Fruit fly (Drosophila melanogaster) whole organism, embryonic: ENCODE data around the gene rasp.
A peak's percentile ranks its signal among the peaks of the same experiment; 100 is the strongest.

Experiments used
- Abd-B ChIP-seq: fragments of 200-800 bp; sonication (Bioruptor generic); optimal IDR thresholded peaks from 2 replicates; lab custom pipeline; 2018; ENCODE audit warnings: missing biosample characterization, mild to moderate bottlenecking, missing genetic modification characterization, moderate library complexity
- Awh ChIP-seq: fragments of 200-800 bp; sonication (Bioruptor generic); IDR thresholded peaks from 2 replicates; pipeline ENCODE4, ENCODE4 v1.3.6; 2022; ENCODE audit warnings: missing biosample characterization, missing genetic modification characterization
- CG10147 ChIP-seq: fragments of 200-800 bp; sonication (Bioruptor generic); optimal IDR thresholded peaks from 2 replicates; lab custom pipeline; 2019; ENCODE audit warnings: missing biosample characterization, mild to moderate bottlenecking, missing genetic modification characterization, moderate library complexity
- CG12659 ChIP-seq: fragments of 200-800 bp; sonication (Bioruptor generic); optimal IDR thresholded peaks from 3 replicates; lab custom pipeline; 2017; ENCODE audit warnings: mild to moderate bottlenecking, missing biosample characterization, missing genetic modification reagents, missing genetic modification characterization
- CG1529 ChIP-seq: fragments of 200-800 bp; sonication (Bioruptor generic); optimal IDR thresholded peaks from 3 replicates; lab custom pipeline; 2018; ENCODE audit warnings: missing biosample characterization, missing genetic modification characterization
- CG17361 ChIP-seq: fragments of 200-800 bp; sonication (Bioruptor generic); IDR thresholded peaks from 3 replicates; pipeline ENCODE4 v1.3.6; 2022; ENCODE audit warnings: missing biosample characterization, missing genetic modification characterization
- CG31365 ChIP-seq: fragments of 200-800 bp; sonication (Bioruptor generic); optimal IDR thresholded peaks from 2 replicates; lab custom pipeline; 2018; ENCODE audit warnings: missing biosample characterization, mild to moderate bottlenecking, missing genetic modification characterization
- CG3163 ChIP-seq: fragments of 200-800 bp; sonication (Bioruptor generic); optimal IDR thresholded peaks from 3 replicates; lab custom pipeline; 2016; ENCODE audit warnings: missing biosample characterization, missing genetic modification characterization
- CG32772 ChIP-seq: fragments of 200-800 bp; sonication (Bioruptor generic); IDR thresholded peaks from 2 replicates; pipeline ENCODE4 v1.3.6; 2022; ENCODE audit warnings: missing biosample characterization, missing genetic modification characterization
- CG3281 ChIP-seq: fragments of 200-800 bp; sonication (Bioruptor generic); optimal IDR thresholded peaks from 3 replicates; lab custom pipeline; 2017; ENCODE audit warnings: missing biosample characterization, mild to moderate bottlenecking, missing genetic modification characterization
- CG34376 ChIP-seq: fragments of 200-800 bp; sonication (Bioruptor generic); optimal IDR thresholded peaks from 2 replicates; lab custom pipeline; 2018; ENCODE audit warnings: missing biosample characterization, mild to moderate bottlenecking, missing genetic modification characterization
- CG4404 ChIP-seq: fragments of 200-800 bp; sonication (Bioruptor generic); IDR thresholded peaks from 2 replicates; pipeline ENCODE4 v1.3.6; 2022; ENCODE audit warnings: missing biosample characterization, missing genetic modification characterization
- CG4820 ChIP-seq: fragments of 200-800 bp; sonication (Bioruptor generic); optimal IDR thresholded peaks from 3 replicates; lab custom pipeline; 2016; ENCODE audit warnings: missing biosample characterization, missing genetic modification characterization
- CG5180 ChIP-seq: fragments of 200-800 bp; sonication (Bioruptor generic); optimal IDR thresholded peaks from 3 replicates; lab custom pipeline; 2017; ENCODE audit warnings: missing biosample characterization, missing genetic modification characterization, mild to moderate bottlenecking, moderate library complexity, missing genetic modification reagents
- CG6854 ChIP-seq: fragments of 200-800 bp; sonication (Bioruptor generic); optimal IDR thresholded peaks from 3 replicates; lab custom pipeline; 2017; ENCODE audit warnings: missing biosample characterization, mild to moderate bottlenecking, missing genetic modification characterization
- CG7372 ChIP-seq: fragments of 200-800 bp; sonication (Bioruptor generic); IDR thresholded peaks from 2 replicates; pipeline ENCODE4 v1.3.6; 2022; ENCODE audit warnings: missing biosample characterization, missing genetic modification characterization
- CG7556 ChIP-seq: fragments of 200-800 bp; sonication (Bioruptor generic); optimal IDR thresholded peaks from 2 replicates; lab custom pipeline; 2017; ENCODE audit warnings: missing biosample characterization, mild to moderate bottlenecking, missing genetic modification characterization
- CG7786 ChIP-seq: fragments of 200-800 bp; sonication (Bioruptor generic); optimal IDR thresholded peaks from 2 replicates; lab custom pipeline; 2016; ENCODE audit warnings: missing biosample characterization, missing genetic modification characterization
- CG8359 ChIP-seq: fragments of 200-800 bp; sonication (Bioruptor generic); optimal IDR thresholded peaks from 2 replicates; lab custom pipeline; 2017; ENCODE audit warnings: missing biosample characterization, mild to moderate bottlenecking, missing genetic modification characterization, borderline replicate concordance
- Dfd ChIP-seq, 2 experiments: fragments of >200 bp; optimal IDR thresholded peaks; 2 replicates each; lab custom pipeline; 2017; ENCODE audit warnings: missing biosample characterization in 2 of 2, missing genetic modification characterization in 2 of 2
- HLH3B ChIP-seq: fragments of 200-800 bp; sonication (Bioruptor generic); IDR thresholded peaks from 2 replicates; pipeline ENCODE4 v1.3.6; 2022; ENCODE audit warnings: missing biosample characterization, missing genetic modification characterization
- Jarid2 ChIP-seq: fragments of 200-800 bp; sonication (Bioruptor generic); optimal IDR thresholded peaks from 3 replicates; lab custom pipeline; 2017; ENCODE audit warnings: mild to moderate bottlenecking, missing biosample characterization, missing genetic modification reagents, missing genetic modification characterization
- Lhr ChIP-seq: fragments of 200-800 bp; sonication (Bioruptor generic); optimal IDR thresholded peaks from 3 replicates; lab custom pipeline; 2017; ENCODE audit warnings: mild to moderate bottlenecking, missing biosample characterization, missing genetic modification reagents, missing genetic modification characterization
- Mrtf ChIP-seq: fragments of 200-800 bp; sonication (Bioruptor generic); IDR thresholded peaks from 3 replicates; pipeline ENCODE4 v1.3.6; 2022; ENCODE audit warnings: missing biosample characterization, missing genetic modification characterization
- NC2β ChIP-seq: fragments of 200-800 bp; sonication (Bioruptor generic); optimal IDR thresholded peaks from 2 replicates; lab custom pipeline; 2016; ENCODE audit warnings: missing biosample characterization, missing genetic modification characterization
- Optix ChIP-seq: fragments of 200-800 bp; sonication (Bioruptor generic); IDR thresholded peaks from 3 replicates; pipeline ENCODE4 v1.3.6; 2022; ENCODE audit warnings: missing biosample characterization, missing genetic modification characterization
- PHDP ChIP-seq: fragments of 200-800 bp; sonication (Bioruptor generic); optimal IDR thresholded peaks from 3 replicates; lab custom pipeline; 2018; ENCODE audit warnings: missing biosample characterization, mild to moderate bottlenecking, missing genetic modification characterization, moderate library complexity
- Ptx1 ChIP-seq: fragments of 200-800 bp; sonication (Bioruptor generic); IDR thresholded peaks from 2 replicates; pipeline ENCODE4 v1.3.6; 2022; ENCODE audit warnings: missing biosample characterization, missing genetic modification characterization
- Sin3A ChIP-seq: fragments of >200 bp; optimal IDR thresholded peaks from 2 replicates; lab custom pipeline; 2018
- Usf ChIP-seq: fragments of 200-800 bp; sonication (Bioruptor generic); optimal IDR thresholded peaks from 2 replicates; lab custom pipeline; 2017; ENCODE audit warnings: missing genotype, missing biosample characterization, missing genetic modification characterization
- ab ChIP-seq: fragments of 200-800 bp; sonication (Bioruptor generic); optimal IDR thresholded peaks from 2 replicates; lab custom pipeline; 2016; ENCODE audit warnings: missing biosample characterization, missing genetic modification characterization
- bbx ChIP-seq: fragments of 200-800 bp; sonication (Bioruptor generic); IDR thresholded peaks from 2 replicates; pipeline ENCODE4 v1.3.6; 2022; ENCODE audit warnings: missing biosample characterization, missing genetic modification characterization; ENCODE audit not compliant: partially characterized antibody
- btn ChIP-seq: fragments of 200-800 bp; sonication (Bioruptor generic); optimal IDR thresholded peaks from 2 replicates; lab custom pipeline; 2016; ENCODE audit warnings: missing biosample characterization, missing genetic modification characterization
- chm ChIP-seq: fragments of 200-800 bp; sonication (Bioruptor generic); IDR thresholded peaks from 2 replicates; pipeline ENCODE4 v1.3.6; 2022; ENCODE audit warnings: missing biosample characterization, missing genetic modification characterization
- chn ChIP-seq: fragments of 200-800 bp; sonication (Bioruptor generic); optimal IDR thresholded peaks from 2 replicates; lab custom pipeline; 2016; ENCODE audit warnings: missing biosample characterization, missing genetic modification characterization
- disco-r ChIP-seq: fragments of 200-800 bp; sonication (Bioruptor generic); optimal IDR thresholded peaks from 2 replicates; lab custom pipeline; 2016; ENCODE audit warnings: missing biosample characterization, missing genetic modification characterization
- en ChIP-seq: fragments of 200-800 bp; sonication (Bioruptor generic); optimal IDR thresholded peaks from 2 replicates; lab custom pipeline; 2016; ENCODE audit warnings: missing biosample characterization, missing genetic modification characterization
- fd96Cb ChIP-seq: fragments of 200-800 bp; sonication (Bioruptor generic); optimal IDR thresholded peaks from 2 replicates; lab custom pipeline; 2018; ENCODE audit warnings: missing biosample characterization, mild to moderate bottlenecking, missing genetic modification characterization, moderate library complexity
- gcm ChIP-seq: fragments of 200-800 bp; sonication (Bioruptor generic); optimal IDR thresholded peaks from 2 replicates; lab custom pipeline; 2019; ENCODE audit warnings: missing biosample characterization, mild to moderate bottlenecking, missing genetic modification characterization, moderate library complexity
- gro ChIP-seq: fragments of 200-800 bp; sonication (Bioruptor generic); optimal IDR thresholded peaks from 2 replicates; lab custom pipeline; 2016; ENCODE audit warnings: missing biosample characterization, missing genetic modification characterization
- hbn ChIP-seq: fragments of 200-800 bp; sonication (Bioruptor generic); IDR thresholded peaks from 2 replicates; pipeline ENCODE4 v1.3.6; 2022; ENCODE audit warnings: missing biosample characterization, missing genetic modification characterization; ENCODE audit not compliant: partially characterized antibody
- kay ChIP-seq: fragments of 200-800 bp; sonication (Bioruptor generic); optimal IDR thresholded peaks from 2 replicates; lab custom pipeline; 2016; ENCODE audit warnings: missing biosample characterization, missing genetic modification characterization
- nmo ChIP-seq: fragments of 200-800 bp; sonication (Bioruptor generic); optimal IDR thresholded peaks from 2 replicates; lab custom pipeline; 2018; ENCODE audit warnings: missing biosample characterization, mild to moderate bottlenecking, missing genetic modification characterization, moderate library complexity
- pzg ChIP-seq: fragments of 200-800 bp; sonication (Bioruptor generic); optimal IDR thresholded peaks from 3 replicates; lab custom pipeline; 2018; ENCODE audit warnings: missing biosample characterization, mild to moderate bottlenecking, missing genetic modification characterization, moderate library complexity
- ranshi ChIP-seq: fragments of 200-800 bp; sonication (Bioruptor generic); IDR thresholded peaks from 2 replicates; pipeline ENCODE4 v1.3.6; 2022; ENCODE audit warnings: missing biosample characterization, missing genetic modification characterization
- rib ChIP-seq: fragments of 200-800 bp; sonication (Bioruptor generic); IDR thresholded peaks from 2 replicates; pipeline ENCODE4 v1.3.6; 2022; ENCODE audit warnings: missing biosample characterization, missing genetic modification characterization
- row ChIP-seq: fragments of 200-800 bp; sonication (Bioruptor generic); IDR thresholded peaks from 3 replicates; pipeline ENCODE4 v1.3.6; 2022; ENCODE audit warnings: missing biosample characterization, missing genetic modification characterization
- sim ChIP-seq: fragments of 200-800 bp; sonication (Bioruptor generic); IDR thresholded peaks from 2 replicates; pipeline ENCODE4 v1.3.6; 2022; ENCODE audit warnings: missing biosample characterization, missing genetic modification characterization
- slou ChIP-seq: fragments of 200-800 bp; sonication (Bioruptor generic); optimal IDR thresholded peaks from 3 replicates; lab custom pipeline; 2016; ENCODE audit warnings: missing biosample characterization, missing genetic modification characterization
- trh ChIP-seq: fragments of 200-800 bp; sonication (Bioruptor generic); optimal IDR thresholded peaks from 2 replicates; lab custom pipeline; 2016; ENCODE audit warnings: missing biosample characterization, missing genetic modification characterization
- unpg ChIP-seq: fragments of 200-800 bp; sonication (Bioruptor generic); optimal IDR thresholded peaks from 3 replicates; lab custom pipeline; 2018; ENCODE audit warnings: missing biosample characterization, mild to moderate bottlenecking, missing genetic modification characterization, moderate library complexity
- zf30C ChIP-seq: fragments of 200-800 bp; sonication (Bioruptor generic); optimal IDR thresholded peaks from 3 replicates; lab custom pipeline; 2018; ENCODE audit warnings: missing biosample characterization, mild to moderate bottlenecking, missing genetic modification characterization

rasp gene

dm6 chr3L:3164951-3165350, 3.0 kb downstream of the rasp start, which contains the start of gene CG32280 (continued):
- TF ChIP-seq kay (GFP tag; lab: Kevin White, UChicago): no peak
- no peak for TF ChIP-seq CG3163
- TF ChIP-seq rib (GFP tag; lab: Robert Waterston, UW): no peak
- no peak for TF ChIP-seq Lhr
- TF ChIP-seq ab: no peak
- TF ChIP-seq trh (GFP tag; lab: Kevin White, UChicago): no peak
- TF ChIP-seq HLH3B: no peak
- peak; percentile 25; the same call in 1 of the 2 replicates for TF ChIP-seq Ptx1 (GFP tag; lab: Robert Waterston, UW)
- TF ChIP-seq pzg: peak; percentile 91
- TF ChIP-seq Sin3A (lab: Kevin White, UChicago): peak; percentile 41
- no peak for TF ChIP-seq Optix (GFP tag; lab: Robert Waterston, UW)
- peak; percentile 91 for TF ChIP-seq hbn (GFP tag; lab: Robert Waterston, UW)
- TF ChIP-seq CG5180 (GFP tag; lab: Kevin White, UChicago): no peak
- TF ChIP-seq zf30C (GFP tag; lab: Kevin White, UChicago): peak; percentile 85
- TF ChIP-seq CG3281: peak; percentile 24
- no peak for TF ChIP-seq en (GFP tag; lab: Kevin White, UChicago)
- TF ChIP-seq CG7372 (GFP tag; lab: Robert Waterston, UW): no peak
- TF ChIP-seq CG12659 (GFP tag; lab: Kevin White, UChicago): peak; percentile 65
- no peak for TF ChIP-seq CG10147
- TF ChIP-seq gro (GFP tag; lab: Kevin White, UChicago): peak; percentile 61
- no peak for TF ChIP-seq CG8359
- TF ChIP-seq gcm (GFP tag; lab: Kevin White, UChicago): no peak
- TF ChIP-seq CG31365 (tag; lab: Kevin White, UChicago): no peak
- TF ChIP-seq CG6854 (GFP tag; lab: Kevin White, UChicago): no peak
- TF ChIP-seq CG7786: no peak
- no peak for TF ChIP-seq slou (GFP tag; lab: Kevin White, UChicago)
- TF ChIP-seq CG4404 (GFP tag; lab: Robert Waterston, UW): no peak
- TF ChIP-seq Dfd (GFP tag; optimal IDR thresholded peaks at IDR 0.05; lab: Kevin White, UChicago): no peak
- 0 out of 3 replicates have a peak, but pooled peaks have one; percentile 12 for TF ChIP-seq CG17361
- no peak for TF ChIP-seq Mrtf
- no peak for TF ChIP-seq CG1529
- TF ChIP-seq chn (GFP tag; lab: Kevin White, UChicago): no peak
- no peak for TF ChIP-seq CG4820 (GFP tag; lab: Kevin White, UChicago)
- no peak for TF ChIP-seq CG32772 (GFP tag; lab: Robert Waterston, UW)
- TF ChIP-seq chm (GFP tag; lab: Robert Waterston, UW): peak; percentile 40; the same call in 1 of the 2 replicates
- TF ChIP-seq CG34376 (GFP tag; lab: Kevin White, UChicago): peak; percentile 69
- no peak for TF ChIP-seq ranshi (GFP tag; lab: Robert Waterston, UW)
- TF ChIP-seq fd96Cb (tag; lab: Kevin White, UChicago): no peak
- no peak for TF ChIP-seq Jarid2
- peak; percentile 20 for TF ChIP-seq unpg
- TF ChIP-seq NC2β: peak; percentile 33
- TF ChIP-seq nmo (GFP tag; lab: Kevin White, UChicago): peak; percentile 38
- TF ChIP-seq CG7556 (GFP tag; lab: Kevin White, UChicago): no peak
- TF ChIP-seq PHDP (tag; lab: Kevin White, UChicago): peak; percentile 4
- TF ChIP-seq sim (GFP tag; lab: Robert Waterston, UW): 0 out of 2 replicates have a peak, but pooled peaks have one; percentile 19
- TF ChIP-seq Awh (GFP tag; lab: Robert Waterston, UW): no peak
- TF ChIP-seq btn (GFP tag; lab: Kevin White, UChicago): no peak
- TF ChIP-seq row (GFP tag; lab: Robert Waterston, UW): peak; percentile 62
- no peak for TF ChIP-seq disco-r
- TF ChIP-seq bbx: peak; percentile 91
- no peak for TF ChIP-seq Usf (GFP tag; lab: Kevin White, UChicago)
- TF ChIP-seq Abd-B: no peak
